Fruit fly (Drosophila melanogaster) whole organism, pupa: ENCODE results near the gene CG13002.

ENCODE experiments used
- CG13204 ChIP-seq: fragments of 200-800 bp; sonication (Bioruptor generic); optimal IDR thresholded peaks from 2 replicates; lab custom pipeline; 2018; ENCODE audit warnings: missing biosample characterization, mild to moderate bottlenecking, missing genetic modification characterization, moderate library complexity
- CG17806 ChIP-seq: fragments of 200-800 bp; sonication (Bioruptor generic); optimal IDR thresholded peaks from 2 replicates; lab custom pipeline; 2018; ENCODE audit warnings: missing biosample characterization, mild to moderate bottlenecking, missing genetic modification characterization, moderate library complexity
- CG34367 ChIP-seq: fragments of 200-800 bp; sonication (Bioruptor generic); optimal IDR thresholded peaks from 2 replicates; lab custom pipeline; 2018; ENCODE audit warnings: missing biosample characterization, mild to moderate bottlenecking, missing genetic modification characterization
- CG8159 ChIP-seq: fragments of 200-800 bp; sonication (Bioruptor generic); optimal IDR thresholded peaks from 3 replicates; lab custom pipeline; 2018; ENCODE audit warnings: missing biosample characterization, mild to moderate bottlenecking, missing genetic modification characterization, moderate library complexity
- EcR ChIP-seq: fragments of 200-800 bp; sonication (Bioruptor generic); optimal IDR thresholded peaks from 3 replicates; lab custom pipeline; 2019; ENCODE audit warnings: missing biosample characterization, missing genetic modification characterization, mild to moderate bottlenecking, moderate library complexity, missing genetic modification reagents
- Pif1A ChIP-seq: fragments of 200-800 bp; sonication (Bioruptor generic); optimal IDR thresholded peaks from 3 replicates; lab custom pipeline; 2016; ENCODE audit warnings: missing biosample characterization, missing genetic modification characterization
- fd96Ca ChIP-seq: fragments of 200-800 bp; sonication (Bioruptor generic); IDR thresholded peaks from 3 replicates; pipeline ENCODE4 v1.3.6; 2022; ENCODE audit warnings: missing biosample characterization, missing genetic modification characterization
- rn ChIP-seq: fragments of 200-800 bp; sonication (Bioruptor generic); IDR thresholded peaks from 2 replicates; pipeline ENCODE4 v1.3.6; 2022; ENCODE audit warnings: missing biosample characterization, missing genetic modification characterization

dm6 chrX:16839905-16840304, 49.7 kb upstream of the CG13002 start:
- TF ChIP-seq CG17806 (tag; lab: Kevin White, UChicago) = no peak
- TF ChIP-seq rn (GFP tag; lab: Robert Waterston, UW) = no peak
- no peak for TF ChIP-seq CG8159 (tag; lab: Kevin White, UChicago)
- no peak for TF ChIP-seq Pif1A
- no peak for TF ChIP-seq CG34367 (tag; lab: Kevin White, UChicago)
- TF ChIP-seq CG13204 (GFP tag; lab: Kevin White, UChicago) = no peak
- no peak for TF ChIP-seq EcR (GFP tag; lab: Kevin White, UChicago)
- TF ChIP-seq fd96Ca = no peak
